Worm (Caenorhabditis elegans) whole organism, L3 larva: Measurements from ENCODE around the gene T12B5.14.

Source experiments
- R02D3.7 ChIP-seq: fragments of 150-350 bp; optimal IDR thresholded peaks from 2 replicates; lab custom pipeline; 2014; ENCODE audit warnings: missing biosample characterization, missing genetic modification characterization
- ZK546.5 ChIP-seq: sonication (generic microtip); optimal IDR thresholded peaks from 2 replicates; lab custom pipeline; 2017; ENCODE audit warnings: missing biosample characterization, missing genetic modification characterization
- aly-2 ChIP-seq: fragments of 150-350 bp; optimal IDR thresholded peaks from 2 replicates; lab custom pipeline; 2014; ENCODE audit warnings: missing biosample characterization, missing genetic modification characterization
- ceh-16 ChIP-seq: sonication (generic microtip); optimal IDR thresholded peaks from 2 replicates; lab custom pipeline; 2017; ENCODE audit warnings: missing biosample characterization, missing genetic modification characterization
- ceh-28 ChIP-seq: fragments of 150-350 bp; optimal IDR thresholded peaks from 2 replicates; lab custom pipeline; 2014; ENCODE audit warnings: missing biosample characterization, missing genetic modification reagents, missing genetic modification characterization
- ceh-82 ChIP-seq: fragments of 150-350 bp; optimal IDR thresholded peaks from 2 replicates; lab custom pipeline; 2014; ENCODE audit warnings: missing biosample characterization, missing genetic modification characterization
- daf-12 ChIP-seq: fragments of 150-350 bp; optimal IDR thresholded peaks from 2 replicates; lab custom pipeline; 2014; ENCODE audit warnings: missing biosample characterization, missing genetic modification reagents, missing genetic modification characterization
- egl-5 ChIP-seq: fragments of 150-350 bp; optimal IDR thresholded peaks from 2 replicates; lab custom pipeline; 2017; ENCODE audit warnings: missing biosample characterization, missing genetic modification reagents, missing genetic modification characterization, inconsistent platforms
- elt-2 ChIP-seq: sonication (generic microtip); optimal IDR thresholded peaks from 2 replicates; lab custom pipeline; 2016; ENCODE audit warnings: missing genetic modification reagents, mild to moderate bottlenecking, missing genetic modification characterization, missing compliant biosample characterization
- elt-3 ChIP-seq, 3 experiments: fragments of 150-350 bp in 1 of 3; sonication (generic microtip) in 2 of 3; optimal IDR thresholded peaks; 2 replicates in 2 of 3; 4 replicates in 1 of 3; lab custom pipeline; 2014 to 2017; ENCODE audit warnings: missing biosample characterization in 3 of 3, missing genetic modification characterization in 3 of 3
- eor-1 ChIP-seq, 2 experiments: fragments of 150-350 bp; optimal IDR thresholded peaks; 2 replicates each; lab custom pipeline; 2014 to 2018; ENCODE audit warnings: missing biosample characterization in 2 of 2, missing genetic modification characterization in 2 of 2
- fkh-10 ChIP-seq: sonication (generic microtip); optimal IDR thresholded peaks from 2 replicates; lab custom pipeline; 2017; ENCODE audit warnings: missing biosample characterization, missing genetic modification reagents, missing genetic modification characterization
- fkh-2 ChIP-seq: fragments of 150-350 bp; optimal IDR thresholded peaks from 2 replicates; lab custom pipeline; 2014; ENCODE audit warnings: missing biosample characterization, missing genetic modification reagents, missing genetic modification characterization
- hmg-11 ChIP-seq: sonication (generic microtip); optimal IDR thresholded peaks from 2 replicates; lab custom pipeline; 2016; ENCODE audit warnings: missing genetic modification characterization, missing compliant biosample characterization
- jun-1 ChIP-seq: fragments of 150-350 bp; optimal IDR thresholded peaks from 2 replicates; lab custom pipeline; 2014; ENCODE audit warnings: missing biosample characterization, missing genetic modification reagents, missing genetic modification characterization
- lin-15B ChIP-seq: fragments of 150-350 bp; optimal IDR thresholded peaks from 2 replicates; lab custom pipeline; 2014; ENCODE audit warnings: missing biosample characterization, missing genetic modification characterization
- lin-39 ChIP-seq: fragments of 150-350 bp; optimal IDR thresholded peaks from 2 replicates; lab custom pipeline; 2018; ENCODE audit warnings: missing biosample characterization, missing genetic modification reagents, missing genetic modification characterization
- lsy-12 ChIP-seq: sonication (generic microtip); optimal IDR thresholded peaks from 2 replicates; lab custom pipeline; 2016; ENCODE audit warnings: mild to moderate bottlenecking, missing genetic modification characterization, missing compliant biosample characterization
- mdl-1 ChIP-seq: fragments of 150-350 bp; optimal IDR thresholded peaks from 2 replicates; lab custom pipeline; 2014; ENCODE audit warnings: missing biosample characterization, missing genetic modification characterization
- mml-1 ChIP-seq: fragments of 150-350 bp; sonication (generic microtip); optimal IDR thresholded peaks from 3 replicates; lab custom pipeline; 2014; ENCODE audit warnings: missing biosample characterization, missing genetic modification characterization
- nfya-1 ChIP-seq: sonication (generic microtip); optimal IDR thresholded peaks from 2 replicates; lab custom pipeline; 2017; ENCODE audit warnings: missing genetic modification characterization, mild to moderate bottlenecking, missing compliant biosample characterization, antibody characterized with exemption, moderate library complexity; ENCODE audit not compliant: insufficient read depth
- nhr-12 ChIP-seq: fragments of 150-350 bp; optimal IDR thresholded peaks from 2 replicates; lab custom pipeline; 2014; ENCODE audit warnings: missing biosample characterization, missing genetic modification characterization
- nhr-23 ChIP-seq: fragments of 150-350 bp; optimal IDR thresholded peaks from 2 replicates; lab custom pipeline; 2014; ENCODE audit warnings: missing biosample characterization, missing genetic modification reagents, missing genetic modification characterization
- nhr-237 ChIP-seq: fragments of 150-350 bp; optimal IDR thresholded peaks from 2 replicates; lab custom pipeline; 2014; ENCODE audit warnings: missing biosample characterization, missing genetic modification characterization
- nhr-25 ChIP-seq: sonication (generic microtip); optimal IDR thresholded peaks from 2 replicates; lab custom pipeline; 2017; ENCODE audit warnings: missing biosample characterization, missing genetic modification characterization
- nhr-28 ChIP-seq: fragments of 150-350 bp; optimal IDR thresholded peaks from 2 replicates; lab custom pipeline; 2014; ENCODE audit warnings: missing biosample characterization, missing genetic modification characterization
- nhr-43 ChIP-seq: sonication (generic microtip); optimal IDR thresholded peaks from 2 replicates; lab custom pipeline; 2016; ENCODE audit warnings: mild to moderate bottlenecking, missing genetic modification characterization, missing compliant biosample characterization; ENCODE audit not compliant: poor library complexity, severe bottlenecking
- nhr-67 ChIP-seq: fragments of 150-350 bp; optimal IDR thresholded peaks from 2 replicates; lab custom pipeline; 2014; ENCODE audit warnings: missing biosample characterization, missing genetic modification characterization
- nhr-77 ChIP-seq: fragments of 150-350 bp; optimal IDR thresholded peaks from 2 replicates; lab custom pipeline; 2014; ENCODE audit warnings: missing biosample characterization, missing genetic modification characterization
- pqm-1 ChIP-seq: fragments of 150-350 bp; optimal IDR thresholded peaks from 2 replicates; lab custom pipeline; 2017; ENCODE audit warnings: missing biosample characterization, missing genetic modification characterization, inconsistent platforms
- sea-2 ChIP-seq: fragments of 150-350 bp; sonication (generic microtip); optimal IDR thresholded peaks from 4 replicates; lab custom pipeline; 2014; ENCODE audit warnings: missing biosample characterization, missing genetic modification reagents, missing genetic modification characterization
- skn-1 ChIP-seq: fragments of 150-350 bp; optimal IDR thresholded peaks from 2 replicates; lab custom pipeline; 2014; ENCODE audit warnings: missing biosample characterization, missing genetic modification characterization
- snpc-4 ChIP-seq: fragments of 150-350 bp; optimal IDR thresholded peaks from 2 replicates; lab custom pipeline; 2014; ENCODE audit warnings: missing biosample characterization, missing genetic modification characterization
- tbx-2 ChIP-seq: sonication (generic microtip); optimal IDR thresholded peaks from 2 replicates; lab custom pipeline; 2016; ENCODE audit warnings: mild to moderate bottlenecking, missing genetic modification characterization, missing compliant biosample characterization
- unc-39 ChIP-seq: sonication (generic microtip); optimal IDR thresholded peaks from 4 replicates; lab custom pipeline; 2017; ENCODE audit warnings: missing biosample characterization, missing genetic modification characterization
- unc-62 ChIP-seq: fragments of 150-350 bp; sonication (generic microtip); optimal IDR thresholded peaks from 4 replicates; lab custom pipeline; 2014; ENCODE audit warnings: missing biosample characterization, missing genetic modification reagents, missing genetic modification characterization

T12B5.14 gene

DNA sequence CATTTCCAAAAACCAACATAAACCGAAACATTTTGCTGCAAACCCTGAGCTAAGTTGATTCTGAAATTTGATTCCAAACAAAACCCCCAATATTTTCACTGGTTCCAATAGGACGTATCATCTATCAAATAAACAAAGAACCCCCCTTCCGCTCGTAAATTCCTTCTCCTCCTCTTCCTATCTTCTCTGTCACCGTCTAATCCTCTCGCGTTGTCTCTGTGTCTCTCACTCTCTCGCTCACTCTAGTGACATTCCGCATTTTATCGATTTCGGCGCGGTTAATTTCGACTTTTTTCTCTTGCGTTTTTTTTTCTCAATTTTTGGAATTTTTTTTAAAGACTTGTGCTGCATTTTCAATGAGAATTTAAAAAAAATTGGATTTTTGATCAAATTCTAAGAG is 27.3 kb downstream of the T12B5.14 start (continued):
- TF ChIP-seq nhr-67 (tag; lab: Kevin White, UChicago) (no peak), unc-62 (GFP tag; lab: Kevin White, UChicago) (no peak), elt-3 (tag; optimal IDR thresholded peaks at IDR 0.05; lab: Kevin White, UChicago) (no peak), nhr-43 (tag; lab: Kevin White, UChicago) (no peak), ceh-28 (tag; lab: Kevin White, UChicago) (peak; percentile 89), unc-39 (tag; lab: Kevin White, UChicago) (no peak), snpc-4 (no peak), lin-15B (no peak), mdl-1 (tag; lab: Kevin White, UChicago) (no peak), aly-2 (tag; lab: Kevin White, UChicago) (no peak), fkh-2 (no peak), nhr-23 (tag; lab: Kevin White, UChicago) (no peak), nhr-28 (tag; lab: Kevin White, UChicago) (no peak), lsy-12 (tag; lab: Kevin White, UChicago) (no peak), elt-2 (tag; lab: Kevin White, UChicago) (peak; percentile 45), ceh-82 (tag; lab: Kevin White, UChicago) (no peak), nhr-237 (tag; lab: Kevin White, UChicago) (no peak), skn-1 (tag; lab: Kevin White, UChicago) (no peak), mml-1 (no peak), lin-39 (tag; lab: Kevin White, UChicago) (peak; percentile 70), fkh-10 (no peak), R02D3.7 (tag; lab: Kevin White, UChicago) (no peak)

DNA sequence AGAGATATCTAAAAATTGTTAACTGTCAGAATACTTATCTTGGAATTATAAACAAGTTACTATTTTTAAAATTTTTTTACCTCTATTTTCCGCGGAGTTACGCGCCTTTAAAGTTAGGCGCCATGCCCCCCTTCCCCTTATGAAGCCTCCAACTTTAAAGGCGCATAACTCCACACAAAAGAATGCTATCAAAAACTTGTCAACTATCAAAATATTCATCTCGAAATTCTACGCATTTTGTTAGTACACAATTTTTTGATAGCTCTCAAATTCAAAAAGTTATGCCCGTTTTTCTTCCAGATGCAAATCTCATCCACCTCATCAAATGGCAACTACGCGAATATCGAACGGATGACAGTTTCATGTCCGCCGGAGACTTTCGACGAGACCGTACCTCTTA is 28.3 kb downstream of the T12B5.14 start, which contains the start of gene tbc-10:
Gene tbc-10 (plus strand): TSS at position 301 of the 400 bp plus-strand sequence.
- TF ChIP-seq nhr-25 (tag; lab: Kevin White, UChicago) (no peak), nhr-237 (tag; lab: Kevin White, UChicago) (no peak), eor-1 (tag; optimal IDR thresholded peaks at IDR 0.05; lab: Kevin White, UChicago) (no peak), aly-2 (tag; lab: Kevin White, UChicago) (no peak), sea-2 (GFP tag; lab: Kevin White, UChicago) (no peak), pqm-1 (tag; lab: Kevin White, UChicago) (no peak), tbx-2 (tag; lab: Kevin White, UChicago) (no peak), ZK546.5 (tag; lab: Kevin White, UChicago) (no peak), mdl-1 (tag; lab: Kevin White, UChicago) (no peak), nhr-77 (tag; lab: Kevin White, UChicago) (no peak), hmg-11 (tag; lab: Kevin White, UChicago) (no peak)

DNA sequence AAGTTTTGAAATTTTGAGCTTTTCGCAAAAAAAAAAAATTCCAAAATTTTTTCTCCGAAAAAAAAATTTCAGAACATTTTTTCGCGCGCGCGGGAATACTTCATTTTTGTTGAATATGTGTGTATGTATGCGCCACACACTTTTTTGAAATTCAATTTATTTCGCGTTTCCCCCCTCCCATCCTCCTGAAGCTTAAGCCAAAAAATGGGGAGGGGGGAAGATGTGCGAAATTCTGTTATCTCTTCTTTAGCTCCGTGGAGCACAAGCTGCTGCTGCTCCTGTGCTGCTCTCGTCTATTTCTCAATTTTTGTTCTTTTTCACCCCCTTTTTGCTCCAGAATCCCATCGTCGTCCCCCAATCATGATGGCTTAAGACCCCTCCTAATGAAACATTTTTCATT is 34.9 kb downstream of the T12B5.14 start:
- no peak for TF ChIP-seq nhr-28 (tag; lab: Kevin White, UChicago)
- TF ChIP-seq fkh-10 = peak; percentile 84

DNA sequence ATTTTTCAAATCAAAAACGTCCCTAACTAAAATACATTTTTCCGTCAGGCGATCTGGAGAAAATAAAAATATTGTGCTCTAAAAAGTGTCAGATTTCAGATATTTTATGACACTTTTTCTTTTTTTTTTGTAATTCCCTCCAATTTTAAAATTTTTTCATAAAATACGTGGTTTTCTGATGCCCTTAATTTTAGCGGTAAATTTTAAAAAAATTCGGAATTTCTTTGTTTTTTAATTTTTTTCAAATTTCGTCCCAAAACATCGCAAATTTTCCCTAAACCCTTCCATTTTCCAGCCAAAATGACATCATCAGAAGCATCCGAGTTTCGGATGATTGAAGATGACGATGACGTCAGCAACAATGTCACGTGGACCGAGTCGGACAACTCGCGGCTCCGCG is 36.9 kb downstream of the T12B5.14 start, which contains the start of gene trp-2:
Gene trp-2 (plus strand): TSS at position 301 of the 400 bp plus-strand sequence.
- TF ChIP-seq tbx-2 (tag; lab: Kevin White, UChicago) = no peak
- no peak for TF ChIP-seq egl-5
- no peak for TF ChIP-seq ceh-16 (tag; lab: Kevin White, UChicago)
- no peak for TF ChIP-seq snpc-4
- no peak for TF ChIP-seq jun-1 (tag; lab: Kevin White, UChicago)
- no peak for TF ChIP-seq mdl-1 (tag; lab: Kevin White, UChicago)
- no peak for TF ChIP-seq pqm-1 (tag; lab: Kevin White, UChicago)
- TF ChIP-seq nhr-25 (tag; lab: Kevin White, UChicago) = no peak
- TF ChIP-seq nhr-23 (tag; lab: Kevin White, UChicago) = no peak
- no peak for TF ChIP-seq daf-12 (tag; lab: Kevin White, UChicago)
- TF ChIP-seq nfya-1 = no peak
- TF ChIP-seq aly-2 (tag; lab: Kevin White, UChicago) = no peak
- TF ChIP-seq skn-1 (tag; lab: Kevin White, UChicago) = no peak
- TF ChIP-seq elt-2 (tag; lab: Kevin White, UChicago) = no peak
- no peak for TF ChIP-seq lsy-12 (tag; lab: Kevin White, UChicago)
- TF ChIP-seq elt-3 (tag; optimal IDR thresholded peaks at IDR 0.05; lab: Kevin White, UChicago) = no peak
- no peak for TF ChIP-seq unc-39 (tag; lab: Kevin White, UChicago)
- no peak for TF ChIP-seq nhr-12 (tag; lab: Kevin White, UChicago)
- no peak for TF ChIP-seq ceh-28 (tag; lab: Kevin White, UChicago)
